Fruit fly (Drosophila melanogaster) whole organism, embryonic: ENCODE measurements around the gene ct.

Experiments
- CG16815 ChIP-seq: fragments of 200-800 bp; sonication (Bioruptor generic); optimal IDR thresholded peaks from 3 replicates; lab custom pipeline; 2017; ENCODE audit warnings: missing biosample characterization, mild to moderate bottlenecking, missing genetic modification characterization
- CG17361 ChIP-seq: fragments of 200-800 bp; sonication (Bioruptor generic); IDR thresholded peaks from 3 replicates; pipeline ENCODE4 v1.3.6; 2022; ENCODE audit warnings: missing biosample characterization, missing genetic modification characterization
- CG2712 ChIP-seq: fragments of 200-800 bp; optimal IDR thresholded peaks from 3 replicates; lab custom pipeline; 2019; ENCODE audit warnings: missing biosample characterization, mild to moderate bottlenecking, missing genetic modification characterization, moderate library complexity
- CG30020 ChIP-seq: fragments of 200-800 bp; optimal IDR thresholded peaks from 2 replicates; lab custom pipeline; 2019; ENCODE audit warnings: missing biosample characterization, mild to moderate bottlenecking, missing genetic modification characterization, moderate library complexity
- CG7556 ChIP-seq: fragments of 200-800 bp; sonication (Bioruptor generic); optimal IDR thresholded peaks from 2 replicates; lab custom pipeline; 2017; ENCODE audit warnings: missing biosample characterization, mild to moderate bottlenecking, missing genetic modification characterization
- bsh ChIP-seq, 2 experiments: fragments of 200-800 bp; sonication (Bioruptor generic); optimal IDR thresholded peaks; 2 replicates each; lab custom pipeline; 2017 to 2018; ENCODE audit warnings: mild to moderate bottlenecking in 2 of 2, missing biosample characterization in 2 of 2, missing genetic modification characterization in 2 of 2, moderate library complexity in 1 of 2
- fru ChIP-seq: fragments of >200 bp; optimal IDR thresholded peaks from 2 replicates; lab custom pipeline; 2017
- grau ChIP-seq: fragments of 200-800 bp; optimal IDR thresholded peaks from 3 replicates; lab custom pipeline; 2019; ENCODE audit warnings: missing biosample characterization, mild to moderate bottlenecking, missing genetic modification characterization, moderate library complexity
- oc ChIP-seq: fragments of 200-800 bp; sonication (Bioruptor generic); optimal IDR thresholded peaks from 2 replicates; lab custom pipeline; 2018; ENCODE audit warnings: missing biosample characterization, mild to moderate bottlenecking, missing genetic modification characterization, moderate library complexity

dm6 chrX:7593051-7593450, 15.2 kb upstream of the ct start:
- TF ChIP-seq CG16815 (GFP tag; lab: Kevin White, UChicago) (no peak), CG30020 (tag; lab: Kevin White, UChicago) (no peak), CG7556 (GFP tag; lab: Kevin White, UChicago) (no peak), bsh (GFP tag; optimal IDR thresholded peaks at IDR 0.05; lab: Kevin White, UChicago) (no peak), grau (tag; lab: Kevin White, UChicago) (no peak), fru (lab: Kevin White, UChicago) (no peak), CG2712 (no peak), CG17361 (GFP tag; lab: Robert Waterston, UW) (no peak), oc (tag; lab: Kevin White, UChicago) (no peak)
